Worm (Caenorhabditis elegans) whole organism, mixed stage, embryonic: ENCODE results near the gene T02H6.8.

Source experiments
- M03D4.4 ChIP-seq: sonication (generic microtip); optimal IDR thresholded peaks from 2 replicates; lab custom pipeline; 2017; ENCODE audit warnings: mild to moderate bottlenecking, missing genetic modification characterization, missing compliant biosample characterization
- bed-3 ChIP-seq: fragments of 200-800 bp; sonication (Bioruptor generic); optimal IDR thresholded peaks from 3 replicates; lab custom pipeline; 2018; ENCODE audit warnings: mild to moderate bottlenecking, missing genetic modification characterization, moderate library complexity, missing compliant biosample characterization
- blmp-1 ChIP-seq: fragments of 150-350 bp; optimal IDR thresholded peaks from 2 replicates; lab custom pipeline; 2014; ENCODE audit warnings: missing biosample characterization, missing genetic modification characterization
- ceh-43 ChIP-seq: fragments of 200-800 bp; sonication (Bioruptor generic); optimal IDR thresholded peaks from 2 replicates; lab custom pipeline; 2018; ENCODE audit warnings: mild to moderate bottlenecking, missing genetic modification characterization, moderate library complexity, missing compliant biosample characterization
- ceh-83 ChIP-seq: fragments of 200-800 bp; sonication (Bioruptor generic); optimal IDR thresholded peaks from 2 replicates; lab custom pipeline; 2018; ENCODE audit warnings: mild to moderate bottlenecking, missing genetic modification characterization, missing compliant biosample characterization
- drap-1 ChIP-seq: fragments of 200-800 bp; sonication (Bioruptor generic); optimal IDR thresholded peaks from 3 replicates; lab custom pipeline; 2018; ENCODE audit warnings: mild to moderate bottlenecking, missing genetic modification characterization, missing compliant biosample characterization
- elt-1 ChIP-seq: sonication (generic microtip); optimal IDR thresholded peaks from 2 replicates; lab custom pipeline; 2017; ENCODE audit warnings: missing genetic modification characterization, mild to moderate bottlenecking, missing compliant biosample characterization, antibody characterized with exemption, moderate library complexity, borderline replicate concordance; ENCODE audit not compliant: insufficient read depth
- flh-1 ChIP-seq: fragments of 200-800 bp; sonication (Bioruptor generic); optimal IDR thresholded peaks from 2 replicates; lab custom pipeline; 2018; ENCODE audit warnings: mild to moderate bottlenecking, missing genetic modification characterization, moderate library complexity, missing compliant biosample characterization
- ham-2 ChIP-seq: fragments of 200-800 bp; sonication (Bioruptor generic); optimal IDR thresholded peaks from 2 replicates; lab custom pipeline; 2018; ENCODE audit warnings: mild to moderate bottlenecking, missing genetic modification characterization, missing compliant biosample characterization
- lin-13 ChIP-seq: fragments of 150-350 bp; optimal IDR thresholded peaks from 2 replicates; lab custom pipeline; 2014; ENCODE audit warnings: missing biosample characterization, missing genetic modification characterization
- lin-32 ChIP-seq: fragments of 200-800 bp; sonication (Bioruptor generic); optimal IDR thresholded peaks from 2 replicates; lab custom pipeline; 2018; ENCODE audit warnings: mild to moderate bottlenecking, missing genetic modification characterization, missing compliant biosample characterization
- lsy-2 ChIP-seq: fragments of 150-350 bp; optimal IDR thresholded peaks from 2 replicates; lab custom pipeline; 2014; ENCODE audit warnings: missing biosample characterization, missing genetic modification characterization
- mab-5 ChIP-seq: fragments of 150-350 bp; optimal IDR thresholded peaks from 2 replicates; lab custom pipeline; 2014; ENCODE audit warnings: missing biosample characterization, missing genetic modification characterization
- mep-1 ChIP-seq: fragments of 150-350 bp; optimal IDR thresholded peaks from 2 replicates; lab custom pipeline; 2017; ENCODE audit warnings: missing biosample characterization, missing genetic modification reagents, missing genetic modification characterization, inconsistent platforms
- mls-2 ChIP-seq: sonication (generic microtip); optimal IDR thresholded peaks from 2 replicates; lab custom pipeline; 2016; ENCODE audit warnings: mild to moderate bottlenecking, missing genetic modification characterization, moderate library complexity, missing compliant biosample characterization
- nhr-12 ChIP-seq: fragments of 150-350 bp; optimal IDR thresholded peaks from 2 replicates; lab custom pipeline; 2014; ENCODE audit warnings: missing biosample characterization, missing genetic modification characterization
- nhr-2 ChIP-seq: fragments of 150-350 bp; optimal IDR thresholded peaks from 2 replicates; lab custom pipeline; 2014; ENCODE audit warnings: missing biosample characterization, missing genetic modification characterization
- nhr-237 ChIP-seq: fragments of 150-350 bp; optimal IDR thresholded peaks from 2 replicates; lab custom pipeline; 2014; ENCODE audit warnings: missing biosample characterization, missing genetic modification characterization
- nhr-76 ChIP-seq: sonication (generic microtip); optimal IDR thresholded peaks from 2 replicates; lab custom pipeline; 2017; ENCODE audit warnings: missing biosample characterization, missing genetic modification characterization
- pha-4 ChIP-seq: fragments of 150-350 bp; optimal IDR thresholded peaks from 2 replicates; lab custom pipeline; 2018; ENCODE audit warnings: missing biosample characterization, missing genetic modification reagents, missing genetic modification characterization
- sem-2 ChIP-seq: fragments of 200-800 bp; sonication (Bioruptor generic); optimal IDR thresholded peaks from 2 replicates; lab custom pipeline; 2018; ENCODE audit warnings: mild to moderate bottlenecking, missing genetic modification characterization, missing compliant biosample characterization
- sptf-1 ChIP-seq: sonication (generic microtip); optimal IDR thresholded peaks from 2 replicates; lab custom pipeline; 2017; ENCODE audit warnings: mild to moderate bottlenecking, missing genetic modification characterization, moderate library complexity, missing compliant biosample characterization
- unc-120 ChIP-seq: sonication (generic microtip); optimal IDR thresholded peaks from 2 replicates; lab custom pipeline; 2017; ENCODE audit warnings: missing genetic modification characterization, missing compliant biosample characterization; ENCODE audit not compliant: poor library complexity, severe bottlenecking
- unc-39 ChIP-seq: fragments of 150-350 bp; optimal IDR thresholded peaks from 2 replicates; lab custom pipeline; 2014; ENCODE audit warnings: missing biosample characterization, missing genetic modification characterization
- unc-62 ChIP-seq: fragments of 150-350 bp; optimal IDR thresholded peaks from 2 replicates; lab custom pipeline; 2014; ENCODE audit warnings: missing biosample characterization, missing genetic modification reagents, missing genetic modification characterization
- zip-8 ChIP-seq: fragments of 150-350 bp; optimal IDR thresholded peaks from 2 replicates; lab custom pipeline; 2014; ENCODE audit warnings: missing biosample characterization, missing genetic modification characterization
- ztf-11 ChIP-seq: fragments of 150-350 bp; optimal IDR thresholded peaks from 2 replicates; lab custom pipeline; 2014; ENCODE audit warnings: missing biosample characterization, missing genetic modification characterization

The T02H6.8 gene

ce11 chrII:721931-722330 lies 41.3 kb downstream of the T02H6.8 start:
- TF ChIP-seq zip-8 (tag; lab: Kevin White, UChicago) (peak; percentile 68), elt-1 (peak; percentile 80), nhr-12 (tag; lab: Kevin White, UChicago) (no peak)

DNA sequence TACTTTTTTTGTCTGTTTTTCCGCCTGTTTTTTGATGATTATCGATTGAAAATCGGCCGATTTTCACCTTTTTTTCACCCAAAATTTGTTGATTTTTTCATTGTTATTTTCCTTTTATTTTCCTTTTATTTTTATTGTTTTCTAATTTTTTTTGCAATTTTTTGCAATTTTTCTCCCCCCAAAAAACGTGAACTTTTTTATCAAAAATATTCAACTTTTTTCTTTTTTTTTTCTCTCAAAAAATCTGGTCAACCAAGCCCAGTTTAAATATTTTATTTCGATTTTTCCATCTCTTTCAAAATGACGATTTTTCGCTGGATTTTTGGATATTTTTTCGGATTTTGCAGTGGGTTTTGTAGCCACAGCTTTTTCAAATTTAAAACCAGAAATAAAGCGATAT lies 42.9 kb downstream of the T02H6.8 start, which contains the start of gene rfip-2:
TSS of gene rfip-2 (plus strand) at position 301 of the 400 bp plus-strand sequence.
- TF ChIP-seq nhr-76 (tag; lab: Kevin White, UChicago) (no peak), mls-2 (no peak), lin-32 (GFP tag; lab: Kevin White, UChicago) (no peak), mab-5 (tag; lab: Kevin White, UChicago) (no peak), ceh-43 (GFP tag; lab: Kevin White, UChicago) (no peak), unc-39 (tag; lab: Kevin White, UChicago) (no peak), bed-3 (no peak), flh-1 (GFP tag; lab: Kevin White, UChicago) (no peak)

ce11 chrII:724004-724403 lies 43.4 kb downstream of the T02H6.8 start:
- no peak for TF ChIP-seq mep-1
- no peak for TF ChIP-seq ceh-43 (GFP tag; lab: Kevin White, UChicago)
- TF ChIP-seq drap-1 (GFP tag; lab: Kevin White, UChicago), result no peak
- no peak for TF ChIP-seq ham-2
- no peak for TF ChIP-seq ceh-83 (GFP tag; lab: Kevin White, UChicago)
- no peak for TF ChIP-seq sem-2 (GFP tag; lab: Kevin White, UChicago)
- TF ChIP-seq unc-120 (tag; lab: Kevin White, UChicago), result no peak
- TF ChIP-seq nhr-2 (tag; lab: Kevin White, UChicago), result no peak
- TF ChIP-seq pha-4, result no peak
- no peak for TF ChIP-seq unc-39 (tag; lab: Kevin White, UChicago)
- no peak for TF ChIP-seq nhr-237 (tag; lab: Kevin White, UChicago)
- no peak for TF ChIP-seq lin-32 (GFP tag; lab: Kevin White, UChicago)

ce11 chrII:729931-730330 lies 49.3 kb downstream of the T02H6.8 start:
- TF ChIP-seq M03D4.4 (tag; lab: Kevin White, UChicago) (no peak), lin-13 (tag; lab: Kevin White, UChicago) (no peak), blmp-1 (no peak), lsy-2 (tag; lab: Kevin White, UChicago) (peak; percentile 23), ztf-11 (tag; lab: Kevin White, UChicago) (no peak), ham-2 (no peak), pha-4 (no peak), sem-2 (GFP tag; lab: Kevin White, UChicago) (no peak), unc-62 (GFP tag; lab: Kevin White, UChicago) (no peak), sptf-1 (tag; lab: Kevin White, UChicago) (peak; percentile 11), ceh-43 (GFP tag; lab: Kevin White, UChicago) (no peak)
